Fruit fly (Drosophila melanogaster) Kc167 (cell line): ENCODE results near the gene ath.

Experiments
- Myc ChIP-seq: fragments of >200 bp; optimal IDR thresholded peaks from 2 replicates; lab custom pipeline; 2017; ENCODE audit warnings: missing external identifiers
- h ChIP-seq: fragments of >200 bp; optimal IDR thresholded peaks from 3 replicates; lab custom pipeline; 2018; ENCODE audit warnings: missing external identifiers
- insv ChIP-seq: fragments of >200 bp; optimal IDR thresholded peaks from 3 replicates; lab custom pipeline; 2018; ENCODE audit warnings: missing external identifiers
- psq ChIP-seq: fragments of >200 bp; optimal IDR thresholded peaks from 2 replicates; lab custom pipeline; 2017; ENCODE audit warnings: missing external identifiers

DNA sequence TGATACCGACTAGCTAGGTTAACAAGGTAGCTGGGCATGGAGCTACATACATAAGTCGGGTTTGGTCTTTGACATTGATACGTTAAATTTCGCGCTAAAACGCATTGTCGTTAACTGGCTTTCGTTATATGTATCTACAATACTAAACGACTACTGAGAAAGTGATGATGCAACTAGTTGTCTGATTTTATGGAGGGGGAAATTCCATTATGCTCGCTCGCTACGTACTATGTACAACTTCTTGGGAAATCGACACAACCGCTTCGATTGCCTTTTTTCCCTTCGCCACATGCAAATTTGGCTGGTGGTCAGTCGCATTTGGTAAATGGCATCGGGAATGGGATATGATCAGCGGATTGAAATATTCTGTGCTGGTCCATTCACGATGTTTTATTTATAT lies 9.1 kb downstream of the ath start:
- no peak for TF ChIP-seq psq (lab: Kevin White, UChicago)
- TF ChIP-seq Myc (lab: Kevin White, UChicago) = no peak
- no peak for TF ChIP-seq h (lab: Kevin White, UChicago)
- TF ChIP-seq insv (lab: Kevin White, UChicago) = no peak
